Worm (Caenorhabditis elegans): ENCODE results near the gene C29F9.6.

DNA sequence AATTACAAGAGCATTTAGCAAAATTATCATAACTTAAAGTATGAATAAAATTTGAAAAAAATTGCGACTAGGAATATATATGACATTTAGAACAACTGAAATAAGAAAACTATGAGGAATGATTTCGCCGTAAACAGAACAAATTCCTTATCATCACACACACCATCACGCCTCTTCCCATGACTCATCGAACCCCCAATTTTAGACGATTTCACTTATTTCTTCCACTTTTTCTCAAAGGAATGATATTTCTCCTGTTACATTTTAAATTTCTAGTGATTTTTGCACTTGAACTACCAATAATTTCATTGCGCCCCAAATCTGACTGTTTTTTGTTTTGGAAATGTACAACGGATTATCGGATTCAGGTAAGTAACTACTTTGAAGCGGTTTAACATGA, 41.9 kb downstream of the C29F9.6 start, which contains the start of the genes zig-13 and ver-1:
- TF ChIP-seq med-1 (GFP tag; optimal IDR thresholded peaks at IDR 0.05; ENCODE audit: insufficient read depth) (no peak), flt-1 (GFP tag; IDR thresholded peaks at IDR 0.05) (no peak), klf-2 (GFP tag; conservative IDR thresholded peaks at IDR 0.05) (no peak), tab-1 (GFP tag; IDR thresholded peaks at IDR 0.05) (no peak), ref-1 (GFP tag; conservative IDR thresholded peaks at IDR 0.05) (no peak), ztf-23 (GFP tag; IDR thresholded peaks at IDR 0.05) (no peak)
